Fruit fly (Drosophila melanogaster): ENCODE results near the gene Surf1.

dm6 chr3L:6978030-6978683 lies 20.0 kb downstream of the Surf1 start:
- TF ChIP-seq psq (optimal IDR thresholded peaks at IDR 0.05), result no peak
- TF ChIP-seq EcR (GFP tag; optimal IDR thresholded peaks at IDR 0.05), result no peak
- TF ChIP-seq pan (optimal IDR thresholded peaks at IDR 0.05), result no peak
- no peak for TF ChIP-seq usp (GFP tag; optimal IDR thresholded peaks at IDR 0.05)
- no peak for TF ChIP-seq CG8478 (optimal IDR thresholded peaks at IDR 0.05)
- TF ChIP-seq Dll (optimal IDR thresholded peaks at IDR 0.05), result no peak
